Worm (Caenorhabditis elegans): ENCODE data around the gene C15H11.1.

C15H11.1 gene

ce11 chrV:14393504-14393903, at the start of gene C15H11.1:
Gene C15H11.1 (plus strand): TSS chrV:14393804.
- TF ChIP-seq unc-3 (GFP tag; conservative IDR thresholded peaks at IDR 0.05) (no peak), unc-3 (tag; optimal IDR thresholded peaks at IDR 0.05) (no peak), ceh-31 (tag; optimal IDR thresholded peaks at IDR 0.05) (no peak), pat-9 (tag; optimal IDR thresholded peaks at IDR 0.05) (no peak), hlh-13 (GFP tag; optimal IDR thresholded peaks at IDR 0.05) (no peak)

- TF ChIP-seq dve-1 (tag; optimal IDR thresholded peaks at IDR 0.05) (peak; percentile 56), lin-11 (tag; optimal IDR thresholded peaks at IDR 0.05) (no peak), C38D4.7 (GFP tag; optimal IDR thresholded peaks at IDR 0.05) (no peak), hlh-13 (GFP tag; optimal IDR thresholded peaks at IDR 0.05) (no peak), gmeb-2 (tag; optimal IDR thresholded peaks at IDR 0.05) (peak; percentile 21), hlh-15 (tag; optimal IDR thresholded peaks at IDR 0.05) (no peak), ceh-9 (tag; optimal IDR thresholded peaks at IDR 0.05) (no peak), ama-1 (optimal IDR thresholded peaks at IDR 0.05) (no peak), zip-5 (tag; optimal IDR thresholded peaks at IDR 0.05) (peak; percentile 32), pros-1 (tag; optimal IDR thresholded peaks at IDR 0.05) (no peak), nhr-232 (tag; optimal IDR thresholded peaks at IDR 0.05) (no peak), C08G9.2 (tag; optimal IDR thresholded peaks at IDR 0.05) (peak; percentile 84), fkh-10 (GFP tag; optimal IDR thresholded peaks at IDR 0.05) (no peak), unc-42 (tag; optimal IDR thresholded peaks at IDR 0.05) (peak; percentile 83), hlh-8 (tag; optimal IDR thresholded peaks at IDR 0.05) (peak; percentile 58), ceh-48 (tag; optimal IDR thresholded peaks at IDR 0.05) (no peak), hlh-30 (tag; optimal IDR thresholded peaks at IDR 0.05; ENCODE audit: insufficient read depth) (peak; percentile 4), dmd-4 (tag; optimal IDR thresholded peaks at IDR 0.05; ENCODE audit: borderline replicate concordance) (no peak), ceh-14 (tag; optimal IDR thresholded peaks at IDR 0.05) (peak; percentile 76), T23F11.4 (GFP tag; optimal IDR thresholded peaks at IDR 0.05) (no peak), tbx-2 (tag; optimal IDR thresholded peaks at IDR 0.05) (peak; percentile 87), unc-55 (GFP tag; optimal IDR thresholded peaks at IDR 0.05) (no peak), syd-9 (tag; optimal IDR thresholded peaks at IDR 0.05) (no peak), ceh-31 (tag; optimal IDR thresholded peaks at IDR 0.05) (peak; percentile 94), ceh-30 (tag; optimal IDR thresholded peaks at IDR 0.05) (no peak), ceh-18 (tag; optimal IDR thresholded peaks at IDR 0.05) (peak; percentile 77), Y22D7AL.16 (tag; optimal IDR thresholded peaks at IDR 0.05) (no peak), nhr-11 (tag; optimal IDR thresholded peaks at IDR 0.05) (no peak), nfya-1 (tag; optimal IDR thresholded peaks at IDR 0.05) (peak; percentile 75), ceh-34 (tag; optimal IDR thresholded peaks at IDR 0.05) (peak; percentile 61), F13H6.1 (tag; optimal IDR thresholded peaks at IDR 0.05) (peak; percentile 30), pha-4 (tag; optimal IDR thresholded peaks at IDR 0.05) (no peak), ceh-24 (tag; optimal IDR thresholded peaks at IDR 0.05) (no peak), sdc-2 (tag; optimal IDR thresholded peaks at IDR 0.05) (no peak), lim-6 (tag; optimal IDR thresholded peaks at IDR 0.05) (peak; percentile 73), unc-3 (GFP tag; conservative IDR thresholded peaks at IDR 0.05) (no peak), unc-3 (tag; optimal IDR thresholded peaks at IDR 0.05) (no peak), odd-2 (tag; optimal IDR thresholded peaks at IDR 0.05) (no peak), fax-1 (tag; optimal IDR thresholded peaks at IDR 0.05) (peak; percentile 75), che-1 (tag; optimal IDR thresholded peaks at IDR 0.05) (no peak), sox-2 (GFP tag; IDR thresholded peaks at IDR 0.05) (no peak), pqm-1 (tag; optimal IDR thresholded peaks at IDR 0.05) (peak; percentile 8), pax-1 (tag; optimal IDR thresholded peaks at IDR 0.05) (peak; percentile 75), tbx-7 (tag; optimal IDR thresholded peaks at IDR 0.05) (peak; percentile 65), fkh-6 (tag; optimal IDR thresholded peaks at IDR 0.05) (no peak), K02D7.2 (tag; optimal IDR thresholded peaks at IDR 0.05) (no peak), eyg-1 (tag; optimal IDR thresholded peaks at IDR 0.05) (no peak), ceh-22 (tag; optimal IDR thresholded peaks at IDR 0.05) (no peak), hlh-6 (tag; optimal IDR thresholded peaks at IDR 0.05) (no peak), madf-2 (tag; optimal IDR thresholded peaks at IDR 0.05) (peak; percentile 44)
Measured at ce11 chrV:14347234-14347826, 46.3 kb upstream of the C15H11.1 start, which contains the start of gene cept-2. Gene cept-2 (plus strand): TSS chrV:14347766.
